Fruit fly (Drosophila melanogaster) whole organism, embryonic: ENCODE measurements around the gene Vta1.

Source experiments
- Ada2b ChIP-seq: fragments of 200-800 bp; sonication (Bioruptor generic); IDR thresholded peaks from 2 replicates; pipeline ENCODE4 v1.3.6; 2022; ENCODE audit warnings: missing biosample characterization, missing genetic modification characterization
- Awh ChIP-seq: fragments of 200-800 bp; sonication (Bioruptor generic); IDR thresholded peaks from 2 replicates; pipeline ENCODE4, ENCODE4 v1.3.6; 2022; ENCODE audit warnings: missing biosample characterization, missing genetic modification characterization
- Bdp1 ChIP-seq: fragments of 200-800 bp; sonication (Bioruptor generic); optimal IDR thresholded peaks from 3 replicates; lab custom pipeline; 2016; ENCODE audit warnings: missing biosample characterization, missing genetic modification characterization
- CG11456 ChIP-seq: fragments of 200-800 bp; sonication (Bioruptor generic); IDR thresholded peaks from 3 replicates; pipeline ENCODE4 v1.3.6; 2022; ENCODE audit warnings: missing biosample characterization, missing genetic modification characterization
- CG14710 ChIP-seq: fragments of 200-800 bp; sonication (Bioruptor generic); optimal IDR thresholded peaks from 3 replicates; lab custom pipeline; 2019; ENCODE audit warnings: missing biosample characterization, mild to moderate bottlenecking, missing genetic modification characterization, moderate library complexity
- CG16813 ChIP-seq: fragments of 200-800 bp; sonication (Bioruptor generic); IDR thresholded peaks from 3 replicates; pipeline ENCODE4 v1.3.6; 2022; ENCODE audit warnings: missing biosample characterization, missing genetic modification characterization; ENCODE audit not compliant: partially characterized antibody
- CG17385 ChIP-seq: fragments of 200-800 bp; sonication (Bioruptor generic); optimal IDR thresholded peaks from 3 replicates; lab custom pipeline; 2018; ENCODE audit warnings: missing biosample characterization, mild to moderate bottlenecking, missing genetic modification characterization
- CG17829 ChIP-seq: fragments of 200-800 bp; optimal IDR thresholded peaks from 2 replicates; lab custom pipeline; 2019; ENCODE audit warnings: missing biosample characterization, mild to moderate bottlenecking, missing genetic modification characterization, moderate library complexity
- CG18619 ChIP-seq: fragments of 200-800 bp; sonication (Bioruptor generic); optimal IDR thresholded peaks from 3 replicates; lab custom pipeline; 2017; ENCODE audit warnings: missing biosample characterization, mild to moderate bottlenecking, missing genetic modification characterization
- CG2120 ChIP-seq: fragments of 200-800 bp; sonication (Bioruptor generic); optimal IDR thresholded peaks from 3 replicates; lab custom pipeline; 2016; ENCODE audit warnings: missing biosample characterization, missing genetic modification characterization
- CG2875 ChIP-seq: fragments of 200-800 bp; sonication (Bioruptor generic); optimal IDR thresholded peaks from 2 replicates; lab custom pipeline; 2017; ENCODE audit warnings: missing biosample characterization, mild to moderate bottlenecking, missing genetic modification characterization, missing genetic modification reagents
- CG31365 ChIP-seq: fragments of 200-800 bp; sonication (Bioruptor generic); optimal IDR thresholded peaks from 2 replicates; lab custom pipeline; 2018; ENCODE audit warnings: missing biosample characterization, mild to moderate bottlenecking, missing genetic modification characterization
- CG31388 ChIP-seq: fragments of 200-800 bp; sonication (Bioruptor generic); optimal IDR thresholded peaks from 2 replicates; lab custom pipeline; 2016; ENCODE audit warnings: missing biosample characterization, missing genetic modification characterization
- CG3407 ChIP-seq: fragments of 200-800 bp; sonication (Bioruptor generic); optimal IDR thresholded peaks from 2 replicates; lab custom pipeline; 2018; ENCODE audit warnings: missing biosample characterization, mild to moderate bottlenecking, missing genetic modification characterization
- CG34224 ChIP-seq: fragments of 200-800 bp; sonication (Bioruptor generic); IDR thresholded peaks from 3 replicates; pipeline ENCODE4 v1.3.6; 2022; ENCODE audit warnings: missing biosample characterization, missing genetic modification characterization; ENCODE audit not compliant: partially characterized antibody
- CG4424 ChIP-seq: fragments of 200-800 bp; sonication (Bioruptor generic); optimal IDR thresholded peaks from 3 replicates; lab custom pipeline; 2016; ENCODE audit warnings: missing biosample characterization, missing genetic modification characterization
- CG4707 ChIP-seq: fragments of 200-800 bp; sonication (Bioruptor generic); optimal IDR thresholded peaks from 2 replicates; lab custom pipeline; 2018; ENCODE audit warnings: missing biosample characterization, mild to moderate bottlenecking, missing genetic modification characterization, moderate library complexity
- CG5245 ChIP-seq: fragments of 200-800 bp; sonication (Bioruptor generic); optimal IDR thresholded peaks from 3 replicates; lab custom pipeline; 2016; ENCODE audit warnings: missing biosample characterization, missing genetic modification characterization
- CG8359 ChIP-seq: fragments of 200-800 bp; sonication (Bioruptor generic); optimal IDR thresholded peaks from 2 replicates; lab custom pipeline; 2017; ENCODE audit warnings: missing biosample characterization, mild to moderate bottlenecking, missing genetic modification characterization, borderline replicate concordance
- CHES-1-like ChIP-seq: fragments of 200-800 bp; sonication (Bioruptor generic); optimal IDR thresholded peaks from 2 replicates; lab custom pipeline; 2016; ENCODE audit warnings: missing biosample characterization, missing genetic modification characterization
- D19B ChIP-seq: fragments of 200-800 bp; sonication (Bioruptor generic); optimal IDR thresholded peaks from 2 replicates; lab custom pipeline; 2017; ENCODE audit warnings: missing biosample characterization, mild to moderate bottlenecking, missing genetic modification characterization
- Deaf1 ChIP-seq: fragments of 200-800 bp; optimal IDR thresholded peaks from 3 replicates; lab custom pipeline; 2019; ENCODE audit warnings: missing biosample characterization, mild to moderate bottlenecking, missing genetic modification characterization, moderate library complexity
- Dip3 ChIP-seq: fragments of 200-800 bp; sonication (Bioruptor generic); optimal IDR thresholded peaks from 3 replicates; lab custom pipeline; 2016; ENCODE audit warnings: missing biosample characterization, missing genetic modification characterization
- E2f1 ChIP-seq: fragments of 200-800 bp; sonication (Bioruptor generic); IDR thresholded peaks from 2 replicates; pipeline ENCODE4 v1.3.6; 2022; ENCODE audit warnings: missing biosample characterization, missing genetic modification characterization
- Eip74EF ChIP-seq, 2 experiments: fragments of 200-800 bp in 1 of 2; fragments of >200 bp in 1 of 2; sonication (Bioruptor generic) in 1 of 2; optimal IDR thresholded peaks; 2 replicates each; lab custom pipeline; 2017 to 2019; ENCODE audit warnings: missing biosample characterization in 2 of 2, missing genetic modification characterization in 2 of 2, mild to moderate bottlenecking in 1 of 2, moderate library complexity in 1 of 2
- HLHmδ ChIP-seq: fragments of 200-800 bp; sonication (Bioruptor generic); optimal IDR thresholded peaks from 2 replicates; lab custom pipeline; 2018; ENCODE audit warnings: missing biosample characterization, mild to moderate bottlenecking, missing genetic modification characterization, moderate library complexity
- Hr39 ChIP-seq: fragments of >200 bp; optimal IDR thresholded peaks from 2 replicates; lab custom pipeline; 2017
- Hr78 ChIP-seq, 2 experiments: fragments of 200-800 bp in 1 of 2; fragments of >200 bp in 1 of 2; sonication (Bioruptor generic) in 1 of 2; optimal IDR thresholded peaks; 2 replicates each; lab custom pipeline; 2017 to 2019; ENCODE audit warnings: missing biosample characterization in 2 of 2, missing genetic modification characterization in 2 of 2, mild to moderate bottlenecking in 1 of 2, moderate library complexity in 1 of 2
- NC2β ChIP-seq: fragments of 200-800 bp; sonication (Bioruptor generic); optimal IDR thresholded peaks from 2 replicates; lab custom pipeline; 2016; ENCODE audit warnings: missing biosample characterization, missing genetic modification characterization
- Scr ChIP-seq: fragments of 200-800 bp; sonication (Bioruptor generic); IDR thresholded peaks from 2 replicates; pipeline ENCODE4 v1.3.6; 2022; ENCODE audit warnings: missing biosample characterization, missing genetic modification characterization; ENCODE audit not compliant: partially characterized antibody
- Sox102F ChIP-seq: fragments of 200-800 bp; sonication (Bioruptor generic); optimal IDR thresholded peaks from 2 replicates; lab custom pipeline; 2018; ENCODE audit warnings: missing biosample characterization, mild to moderate bottlenecking, missing genetic modification characterization, moderate library complexity
- bowl ChIP-seq: fragments of 200-800 bp; sonication (Bioruptor generic); IDR thresholded peaks from 2 replicates; pipeline ENCODE4 v1.3.6; 2022; ENCODE audit warnings: missing biosample characterization, missing genetic modification characterization
- br ChIP-seq: fragments of >200 bp; optimal IDR thresholded peaks from 2 replicates; lab custom pipeline; 2017
- crc ChIP-seq: fragments of 200-800 bp; sonication (Bioruptor generic); optimal IDR thresholded peaks from 2 replicates; lab custom pipeline; 2016; ENCODE audit warnings: missing biosample characterization, missing genetic modification characterization
- fu2 ChIP-seq: fragments of 200-800 bp; sonication (Bioruptor generic); optimal IDR thresholded peaks from 2 replicates; lab custom pipeline; 2016; ENCODE audit warnings: missing biosample characterization, missing genetic modification characterization
- ind ChIP-seq: fragments of 200-800 bp; sonication (Bioruptor generic); optimal IDR thresholded peaks from 3 replicates; lab custom pipeline; 2016; ENCODE audit warnings: missing biosample characterization, missing genetic modification characterization
- lov ChIP-seq, 2 experiments: fragments of 200-800 bp in 1 of 2; fragments of >200 bp in 1 of 2; sonication (Bioruptor generic) in 1 of 2; IDR thresholded peaks in 1 of 2; optimal IDR thresholded peaks in 1 of 2; 2 replicates in 1 of 2; 3 replicates in 1 of 2; pipeline versions ENCODE4 v1.3.6 to Lab custom; 2017 to 2022; ENCODE audit warnings: missing biosample characterization in 1 of 2, missing genetic modification characterization in 1 of 2
- maf-S ChIP-seq: fragments of 200-800 bp; sonication (Bioruptor generic); optimal IDR thresholded peaks from 2 replicates; lab custom pipeline; 2016; ENCODE audit warnings: missing biosample characterization, missing genetic modification characterization
- mirr ChIP-seq: fragments of 200-800 bp; sonication (Bioruptor generic); optimal IDR thresholded peaks from 3 replicates; lab custom pipeline; 2018; ENCODE audit warnings: missing biosample characterization, mild to moderate bottlenecking, missing genetic modification characterization
- mld ChIP-seq: fragments of 200-800 bp; sonication (Bioruptor generic); IDR thresholded peaks from 3 replicates; pipeline ENCODE4 v1.3.6; 2022; ENCODE audit warnings: missing biosample characterization, missing genetic modification characterization; ENCODE audit not compliant: partially characterized antibody
- otp ChIP-seq: fragments of 200-800 bp; sonication (Bioruptor generic); IDR thresholded peaks from 3 replicates; pipeline ENCODE4, ENCODE4 v1.3.6; 2022; ENCODE audit warnings: missing biosample characterization, missing genetic modification characterization
- pita ChIP-seq: fragments of 200-800 bp; sonication (Bioruptor generic); optimal IDR thresholded peaks from 2 replicates; lab custom pipeline; 2017; ENCODE audit warnings: missing biosample characterization, mild to moderate bottlenecking, missing genetic modification characterization
- pros ChIP-seq: fragments of 200-800 bp; sonication (Bioruptor generic); optimal IDR thresholded peaks from 3 replicates; lab custom pipeline; 2019; ENCODE audit warnings: missing biosample characterization, mild to moderate bottlenecking, missing genetic modification characterization, moderate library complexity
- row ChIP-seq: fragments of 200-800 bp; sonication (Bioruptor generic); IDR thresholded peaks from 3 replicates; pipeline ENCODE4 v1.3.6; 2022; ENCODE audit warnings: missing biosample characterization, missing genetic modification characterization
- salm ChIP-seq: fragments of 200-800 bp; sonication (Bioruptor generic); optimal IDR thresholded peaks from 2 replicates; lab custom pipeline; 2018; ENCODE audit warnings: missing biosample characterization, mild to moderate bottlenecking, missing genetic modification characterization
- sisA ChIP-seq: fragments of 200-800 bp; sonication (Bioruptor generic); IDR thresholded peaks from 2 replicates; pipeline ENCODE4 v1.3.6; 2022; ENCODE audit warnings: missing biosample characterization, missing genetic modification characterization
- slbo ChIP-seq: fragments of 200-800 bp; sonication (Bioruptor generic); IDR thresholded peaks from 2 replicates; pipeline ENCODE4 v1.3.6; 2022; ENCODE audit warnings: missing biosample characterization, missing genetic modification characterization
- sna ChIP-seq: fragments of 200-800 bp; sonication (Bioruptor generic); IDR thresholded peaks from 2 replicates; pipeline ENCODE4 v1.3.6; 2022; ENCODE audit warnings: missing biosample characterization, missing genetic modification characterization; ENCODE audit not compliant: partially characterized antibody
- zen ChIP-seq: fragments of 200-800 bp; sonication (Bioruptor generic); optimal IDR thresholded peaks from 3 replicates; lab custom pipeline; 2018; ENCODE audit warnings: missing biosample characterization, mild to moderate bottlenecking, missing genetic modification characterization, moderate library complexity

The Vta1 gene

DNA sequence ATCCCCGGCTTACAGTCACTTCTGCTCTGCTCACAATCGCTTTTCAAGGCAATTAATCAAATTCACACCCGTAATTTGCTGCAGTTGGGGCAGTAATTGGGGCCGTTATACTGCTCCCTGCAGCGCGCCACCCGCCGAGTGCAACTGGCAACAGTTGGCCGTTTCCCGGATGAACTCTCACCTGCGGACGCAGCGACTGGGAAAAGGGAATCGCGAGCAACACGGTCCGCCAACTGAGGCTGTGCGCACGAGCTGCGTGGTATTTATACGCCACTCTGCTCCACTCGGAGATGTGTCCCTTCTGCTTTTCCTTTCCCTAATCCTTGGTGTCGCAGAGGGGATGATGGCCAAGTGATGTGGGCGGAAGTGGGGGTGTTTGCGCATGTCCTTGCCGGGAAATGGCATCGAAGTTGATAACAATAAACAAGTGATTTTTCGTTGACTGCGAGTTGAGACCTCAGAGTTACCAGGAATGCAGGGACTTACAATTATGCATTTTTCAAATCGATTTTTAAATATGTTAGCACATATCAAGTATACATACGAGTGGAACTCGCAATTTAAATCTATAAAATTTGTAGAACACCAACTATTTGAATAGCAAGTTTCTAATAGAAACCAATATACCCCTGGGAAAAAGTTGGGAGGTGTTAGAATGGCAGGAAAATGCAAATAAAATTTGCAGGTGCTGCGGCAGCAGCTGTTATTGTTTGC, 23.5 kb downstream of the Vta1 start, which contains the start of gene GC (continued):
- TF ChIP-seq CG5245 (GFP tag; lab: Kevin White, UChicago) = no peak
- no peak for TF ChIP-seq CG31365 (tag; lab: Kevin White, UChicago)
- TF ChIP-seq pita (GFP tag; lab: Kevin White, UChicago) = no peak
- TF ChIP-seq CG11456 (GFP tag; lab: Robert Waterston, UW) = no peak
- TF ChIP-seq Awh (GFP tag; lab: Robert Waterston, UW) = no peak
- TF ChIP-seq otp (GFP tag; lab: Robert Waterston, UW) = no peak
- peak; percentile 26 for TF ChIP-seq Sox102F
- peak; percentile 56 for TF ChIP-seq slbo
- no peak for TF ChIP-seq pros (GFP tag; lab: Kevin White, UChicago)
- no peak for TF ChIP-seq CG34224 (GFP tag; lab: Robert Waterston, UW)
- TF ChIP-seq CG4707 = no peak
- TF ChIP-seq Eip74EF (GFP tag; optimal IDR thresholded peaks at IDR 0.05; lab: Kevin White, UChicago) = no peak
- TF ChIP-seq D19B (GFP tag; lab: Kevin White, UChicago) = peak; percentile 60
- TF ChIP-seq Scr (GFP tag; lab: Robert Waterston, UW) = no peak
- no peak for TF ChIP-seq sna
- no peak for TF ChIP-seq Bdp1 (GFP tag; lab: Kevin White, UChicago)
- TF ChIP-seq CG4424 = no peak
- TF ChIP-seq CG18619 = no peak
- TF ChIP-seq CG16813 (GFP tag; lab: Robert Waterston, UW) = no peak
- no peak for TF ChIP-seq NC2β (GFP tag; lab: Kevin White, UChicago)
- TF ChIP-seq crc = no peak
- no peak for TF ChIP-seq E2f1 (GFP tag; lab: Robert Waterston, UW)
- TF ChIP-seq CG31388 (GFP tag; lab: Kevin White, UChicago) = no peak
- TF ChIP-seq Dip3 (GFP tag; lab: Kevin White, UChicago) = peak; percentile 4
- no peak for TF ChIP-seq ind (GFP tag; lab: Kevin White, UChicago)
- TF ChIP-seq Hr39 (lab: Kevin White, UChicago) = no peak
- TF ChIP-seq maf-S (GFP tag; lab: Kevin White, UChicago) = no peak
- TF ChIP-seq CG8359 (GFP tag; lab: Kevin White, UChicago) = no peak
- no peak for TF ChIP-seq mld (GFP tag; lab: Robert Waterston, UW)
- TF ChIP-seq CG2875 = no peak
- TF ChIP-seq zen (tag; lab: Kevin White, UChicago) = no peak
- TF ChIP-seq CG2120 (GFP tag; lab: Kevin White, UChicago) = peak; percentile 69
- TF ChIP-seq Ada2b (GFP tag; lab: Robert Waterston, UW) = no peak
- TF ChIP-seq br (lab: Kevin White, UChicago) = no peak
- TF ChIP-seq lov (optimal IDR thresholded peaks at IDR 0.05; lab: Kevin White, UChicago) = no peak
- TF ChIP-seq lov (GFP tag; IDR thresholded peaks at IDR 0.05; lab: Robert Waterston, UW) = no peak
- no peak for TF ChIP-seq CG14710 (tag; lab: Kevin White, UChicago)
- TF ChIP-seq Hr78 (GFP tag; optimal IDR thresholded peaks at IDR 0.05; lab: Kevin White, UChicago) = no peak
- TF ChIP-seq CG17385 (GFP tag; lab: Kevin White, UChicago) = no peak
- peak; percentile 75 for TF ChIP-seq row (GFP tag; lab: Robert Waterston, UW)
- no peak for TF ChIP-seq CG17829 (tag; lab: Kevin White, UChicago)
- TF ChIP-seq bowl (GFP tag; lab: Robert Waterston, UW) = no peak
- peak; percentile 30; the same call in 1 of the 2 replicates for TF ChIP-seq sisA (GFP tag; lab: Robert Waterston, UW)
- TF ChIP-seq CG3407 (GFP tag; lab: Kevin White, UChicago) = no peak
- TF ChIP-seq CHES-1-like (GFP tag; lab: Kevin White, UChicago) = no peak
- TF ChIP-seq HLHmδ = no peak
- TF ChIP-seq Deaf1 (tag; lab: Kevin White, UChicago) = peak; percentile 40
- no peak for TF ChIP-seq mirr (GFP tag; lab: Kevin White, UChicago)
- no peak for TF ChIP-seq fu2 (GFP tag; lab: Kevin White, UChicago)
- TF ChIP-seq salm (tag; lab: Kevin White, UChicago) = no peak
